Worm (Caenorhabditis elegans) whole organism, midembryonic: ENCODE results near the gene rpn-9.

Experiments used
- T22C8.4 ChIP-seq: fragments of 200-800 bp; sonication (Bioruptor generic); IDR thresholded peaks from 2 replicates; pipeline ENCODE4 v1.3.6; 2022; ENCODE audit warnings: missing genetic modification characterization, missing compliant biosample characterization
- cog-1 ChIP-seq: sonication (generic microtip); optimal IDR thresholded peaks from 2 replicates; lab custom pipeline; 2016; ENCODE audit warnings: missing genetic modification characterization, missing compliant biosample characterization
- flt-1 ChIP-seq: fragments of 200-800 bp; sonication (Bioruptor generic); IDR thresholded peaks from 2 replicates; pipeline ENCODE4 v1.3.6; 2022; ENCODE audit warnings: missing genetic modification characterization, missing compliant biosample characterization
- klf-2 ChIP-seq: fragments of 200-800 bp; sonication (Bioruptor generic); conservative IDR thresholded peaks from 2 replicates; pipeline ENCODE4 v1.3.6; 2022; ENCODE audit warnings: missing genetic modification reagents, missing genetic modification characterization, missing compliant biosample characterization
- med-1 ChIP-seq: sonication (generic microtip); optimal IDR thresholded peaks from 2 replicates; lab custom pipeline; 2017; ENCODE audit warnings: missing genetic modification characterization, mild to moderate bottlenecking, missing compliant biosample characterization, antibody characterized with exemption, missing genetic modification reagents; ENCODE audit not compliant: insufficient read depth
- ref-1 ChIP-seq: fragments of 200-800 bp; sonication (Bioruptor generic); conservative IDR thresholded peaks from 2 replicates; pipeline ENCODE4 v1.3.6; 2022; ENCODE audit warnings: missing genetic modification reagents, missing genetic modification characterization, missing compliant biosample characterization
- tab-1 ChIP-seq: fragments of 200-800 bp; sonication (Bioruptor generic); IDR thresholded peaks from 2 replicates; pipeline ENCODE4 v1.3.6; 2022; ENCODE audit warnings: missing genetic modification characterization, missing compliant biosample characterization
- ztf-23 ChIP-seq: fragments of 200-800 bp; sonication (Bioruptor generic); IDR thresholded peaks from 2 replicates; pipeline ENCODE4 v1.3.6; 2022; ENCODE audit warnings: missing genetic modification reagents, missing genetic modification characterization, missing compliant biosample characterization
- ztf-29 ChIP-seq: fragments of 200-800 bp; sonication (Bioruptor generic); IDR thresholded peaks from 2 replicates; pipeline ENCODE4 v1.3.6; 2022; ENCODE audit warnings: missing genetic modification reagents, missing genetic modification characterization, missing compliant biosample characterization

ce11 chrII:11270829-11271228, 32.1 kb upstream of the rpn-9 start:
- TF ChIP-seq cog-1 (no peak), ztf-23 (GFP tag; lab: Robert Waterston, UW) (no peak), T22C8.4 (GFP tag; lab: Robert Waterston, UW) (no peak), ztf-29 (GFP tag; lab: Robert Waterston, UW) (no peak), flt-1 (GFP tag; lab: Robert Waterston, UW) (no peak), ref-1 (GFP tag; lab: Robert Waterston, UW) (no peak), tab-1 (GFP tag; lab: Robert Waterston, UW) (no peak), med-1 (GFP tag; lab: Kevin White, UChicago) (no peak), klf-2 (GFP tag; lab: Robert Waterston, UW) (no peak)
